Worm (Caenorhabditis elegans) whole organism, L2 larva: ENCODE results near the gene nlp-76.
A peak's percentile ranks its signal among the peaks of the same experiment; 100 is the strongest.

ENCODE experiments used
- C34F6.9 ChIP-seq: fragments of 150-350 bp; optimal IDR thresholded peaks from 2 replicates; lab custom pipeline; 2014; ENCODE audit warnings: missing biosample characterization, missing genetic modification characterization
- F13H6.1 ChIP-seq: sonication (generic microtip); optimal IDR thresholded peaks from 2 replicates; lab custom pipeline; 2016; ENCODE audit warnings: missing genetic modification characterization, missing compliant biosample characterization
- Y55F3AM.14 ChIP-seq: fragments of 200-800 bp; sonication (Bioruptor generic); optimal IDR thresholded peaks from 2 replicates; lab custom pipeline; 2018; ENCODE audit warnings: mild to moderate bottlenecking, missing genetic modification characterization, missing compliant biosample characterization
- ZK546.5 ChIP-seq: sonication (generic microtip); optimal IDR thresholded peaks from 2 replicates; lab custom pipeline; 2017; ENCODE audit warnings: missing biosample characterization, missing genetic modification characterization
- alr-1 ChIP-seq: fragments of 150-350 bp; optimal IDR thresholded peaks from 2 replicates; lab custom pipeline; 2014; ENCODE audit warnings: missing biosample characterization, missing genetic modification characterization
- ama-1 ChIP-seq: fragments of 150-350 bp; optimal IDR thresholded peaks from 2 replicates; lab custom pipeline; 2018; ENCODE audit warnings: inconsistent platforms
- blmp-1 ChIP-seq: sonication (generic microtip); optimal IDR thresholded peaks from 2 replicates; lab custom pipeline; 2017; ENCODE audit warnings: missing genetic modification characterization, mild to moderate bottlenecking, missing compliant biosample characterization, antibody characterized with exemption, moderate library complexity; ENCODE audit not compliant: insufficient read depth
- ceh-16 ChIP-seq: fragments of 150-350 bp; optimal IDR thresholded peaks from 2 replicates; lab custom pipeline; 2014; ENCODE audit warnings: missing biosample characterization, missing genetic modification characterization
- ceh-82 ChIP-seq: fragments of 150-350 bp; optimal IDR thresholded peaks from 2 replicates; lab custom pipeline; 2014; ENCODE audit warnings: missing biosample characterization, missing genetic modification characterization
- crh-2 ChIP-seq: sonication (generic microtip); optimal IDR thresholded peaks from 2 replicates; lab custom pipeline; 2017; ENCODE audit warnings: missing biosample characterization, missing genetic modification characterization
- dmd-4 ChIP-seq: sonication (generic microtip); optimal IDR thresholded peaks from 2 replicates; lab custom pipeline; 2017; ENCODE audit warnings: missing biosample characterization, missing genetic modification characterization
- egl-27 ChIP-seq: sonication (generic microtip); optimal IDR thresholded peaks from 3 replicates; lab custom pipeline; 2017; ENCODE audit warnings: missing biosample characterization, missing genetic modification reagents, missing genetic modification characterization
- elt-1 ChIP-seq: fragments of 150-350 bp; optimal IDR thresholded peaks from 2 replicates; lab custom pipeline; 2014; ENCODE audit warnings: missing biosample characterization, missing genetic modification characterization
- elt-3 ChIP-seq: sonication (generic microtip); optimal IDR thresholded peaks from 2 replicates; lab custom pipeline; 2017; ENCODE audit warnings: missing biosample characterization, missing genetic modification characterization
- fos-1 ChIP-seq: fragments of 150-350 bp; optimal IDR thresholded peaks from 2 replicates; lab custom pipeline; 2014; ENCODE audit warnings: missing biosample characterization, missing genetic modification characterization
- gmeb-1 ChIP-seq: fragments of 150-350 bp; optimal IDR thresholded peaks from 2 replicates; lab custom pipeline; 2014; ENCODE audit warnings: missing biosample characterization, missing genetic modification characterization
- lin-11 ChIP-seq: fragments of 150-350 bp; sonication (generic microtip); optimal IDR thresholded peaks from 2 replicates; lab custom pipeline; 2014; ENCODE audit warnings: missing biosample characterization, missing genetic modification characterization, inconsistent platforms, mixed read lengths
- lin-13 ChIP-seq: fragments of 150-350 bp; optimal IDR thresholded peaks from 2 replicates; lab custom pipeline; 2014; ENCODE audit warnings: missing biosample characterization, missing genetic modification reagents, missing genetic modification characterization
- lin-39 ChIP-seq: fragments of 150-350 bp; optimal IDR thresholded peaks from 2 replicates; lab custom pipeline; 2014; ENCODE audit warnings: missing biosample characterization, missing genetic modification reagents, missing genetic modification characterization
- lsy-2 ChIP-seq, 2 experiments: fragments of 150-350 bp in 1 of 2; sonication (generic microtip) in 1 of 2; optimal IDR thresholded peaks; 2 replicates each; lab custom pipeline; 2014 to 2017; ENCODE audit warnings: missing biosample characterization in 2 of 2, missing genetic modification characterization in 2 of 2
- mab-5 ChIP-seq: fragments of 150-350 bp; optimal IDR thresholded peaks from 2 replicates; lab custom pipeline; 2014; ENCODE audit warnings: missing biosample characterization, missing genetic modification characterization
- mbf-1 ChIP-seq: sonication (generic microtip); optimal IDR thresholded peaks from 2 replicates; lab custom pipeline; 2017; ENCODE audit warnings: missing biosample characterization, missing genetic modification characterization
- mdl-1 ChIP-seq, 2 experiments: fragments of 150-350 bp in 1 of 2; sonication (generic microtip) in 1 of 2; optimal IDR thresholded peaks; 2 replicates each; lab custom pipeline; 2017; ENCODE audit warnings: missing biosample characterization in 2 of 2, missing genetic modification characterization in 2 of 2
- nhr-10 ChIP-seq: sonication (generic microtip); optimal IDR thresholded peaks from 2 replicates; lab custom pipeline; 2017; ENCODE audit warnings: missing biosample characterization, missing genetic modification characterization
- nhr-11 ChIP-seq: fragments of 150-350 bp; optimal IDR thresholded peaks from 2 replicates; lab custom pipeline; 2014; ENCODE audit warnings: missing biosample characterization, missing genetic modification characterization
- nhr-129 ChIP-seq: fragments of 150-350 bp; optimal IDR thresholded peaks from 2 replicates; lab custom pipeline; 2014; ENCODE audit warnings: missing biosample characterization, missing genetic modification characterization
- nhr-21 ChIP-seq: fragments of 150-350 bp; optimal IDR thresholded peaks from 2 replicates; lab custom pipeline; 2014; ENCODE audit warnings: missing biosample characterization, missing genetic modification characterization
- nhr-237 ChIP-seq: fragments of 150-350 bp; optimal IDR thresholded peaks from 2 replicates; lab custom pipeline; 2014; ENCODE audit warnings: missing biosample characterization, missing genetic modification characterization
- nhr-25 ChIP-seq: fragments of 150-350 bp; sonication (generic microtip); optimal IDR thresholded peaks from 3 replicates; lab custom pipeline; 2014; ENCODE audit warnings: missing biosample characterization, missing genetic modification characterization
- nhr-6 ChIP-seq: fragments of 150-350 bp; optimal IDR thresholded peaks from 2 replicates; lab custom pipeline; 2014; ENCODE audit warnings: missing biosample characterization, missing genetic modification characterization
- peb-1 ChIP-seq: fragments of 150-350 bp; optimal IDR thresholded peaks from 2 replicates; lab custom pipeline; 2014; ENCODE audit warnings: missing biosample characterization, missing genetic modification characterization
- sem-4 ChIP-seq: fragments of 150-350 bp; optimal IDR thresholded peaks from 2 replicates; lab custom pipeline; 2014; ENCODE audit warnings: missing biosample characterization, missing genetic modification reagents, missing genetic modification characterization
- skn-1 ChIP-seq: sonication (generic microtip); optimal IDR thresholded peaks from 2 replicates; lab custom pipeline; 2017; ENCODE audit warnings: missing biosample characterization, missing genetic modification characterization
- sma-3 ChIP-seq: sonication (generic microtip); optimal IDR thresholded peaks from 2 replicates; lab custom pipeline; 2016; ENCODE audit warnings: missing genetic modification reagents, missing genetic modification characterization, missing compliant biosample characterization
- sma-9 ChIP-seq, 2 experiments: fragments of 150-350 bp in 1 of 2; sonication (generic microtip) in 1 of 2; optimal IDR thresholded peaks; 2 replicates each; lab custom pipeline; 2014 to 2016; ENCODE audit warnings: missing genetic modification characterization in 2 of 2, mild to moderate bottlenecking in 1 of 2, missing biosample characterization in 1 of 2, missing compliant biosample characterization in 1 of 2, missing genetic modification reagents in 1 of 2, moderate library complexity in 1 of 2
- snpc-4 ChIP-seq: fragments of 150-350 bp; optimal IDR thresholded peaks from 2 replicates; lab custom pipeline; 2014; ENCODE audit warnings: missing biosample characterization, missing genetic modification characterization
- unc-39 ChIP-seq: fragments of 150-350 bp; optimal IDR thresholded peaks from 2 replicates; lab custom pipeline; 2014; ENCODE audit warnings: missing biosample characterization, missing genetic modification characterization
- unc-55 ChIP-seq: fragments of 150-350 bp; sonication (generic microtip); optimal IDR thresholded peaks from 3 replicates; lab custom pipeline; 2014; ENCODE audit warnings: missing biosample characterization, missing genetic modification reagents, missing genetic modification characterization
- unc-62 ChIP-seq: fragments of 150-350 bp; optimal IDR thresholded peaks from 2 replicates; lab custom pipeline; 2014; ENCODE audit warnings: missing biosample characterization, missing genetic modification reagents, missing genetic modification characterization
- zag-1 ChIP-seq: fragments of 150-350 bp; optimal IDR thresholded peaks from 2 replicates; lab custom pipeline; 2014; ENCODE audit warnings: missing biosample characterization, missing genetic modification characterization
- ztf-1 ChIP-seq: fragments of 200-800 bp; sonication (Bioruptor generic); conservative IDR thresholded peaks from 2 replicates; pipeline ENCODE4 v1.3.6; 2022; ENCODE audit warnings: missing genetic modification characterization, missing compliant biosample characterization
- ztf-11 ChIP-seq: sonication (generic microtip); optimal IDR thresholded peaks from 2 replicates; lab custom pipeline; 2017; ENCODE audit warnings: missing biosample characterization, missing genetic modification characterization
- ztf-4 ChIP-seq: fragments of 150-350 bp; optimal IDR thresholded peaks from 2 replicates; lab custom pipeline; 2014; ENCODE audit warnings: missing biosample characterization, missing genetic modification characterization

Gene nlp-76

ce11 chrX:12663114-12663513 lies 589 bp downstream of the nlp-76 start:
- TF ChIP-seq gmeb-1 (tag; lab: Kevin White, UChicago), result no peak
- TF ChIP-seq lsy-2 (tag; optimal IDR thresholded peaks at IDR 0.05; lab: Kevin White, UChicago), result peak in 1 of 2 experiments; percentile 14
- TF ChIP-seq sma-9 (GFP tag; optimal IDR thresholded peaks at IDR 0.05; lab: Kevin White, UChicago), result no peak
- no peak for TF ChIP-seq sma-9 (tag; optimal IDR thresholded peaks at IDR 0.05; lab: Kevin White, UChicago)
- TF ChIP-seq nhr-25 (tag; lab: Kevin White, UChicago), result peak; percentile 4
- peak; percentile 0 for TF ChIP-seq ztf-4 (tag; lab: Kevin White, UChicago)
- TF ChIP-seq fos-1 (tag; lab: Kevin White, UChicago), result no peak
- no peak for TF ChIP-seq Y55F3AM.14 (GFP tag; lab: Kevin White, UChicago)
- no peak for TF ChIP-seq lin-39 (tag; lab: Kevin White, UChicago)
- TF ChIP-seq crh-2 (tag; lab: Kevin White, UChicago), result no peak

ce11 chrX:12661091-12661526 lies 2.6 kb downstream of the nlp-76 start:
- TF ChIP-seq lin-13 (GFP tag; lab: Kevin White, UChicago) (no peak), fos-1 (tag; lab: Kevin White, UChicago) (peak; percentile 61), ztf-4 (tag; lab: Kevin White, UChicago) (no peak), unc-55 (GFP tag; lab: Kevin White, UChicago) (peak; percentile 52), nhr-237 (tag; lab: Kevin White, UChicago) (no peak), ceh-82 (tag; lab: Kevin White, UChicago) (no peak), lin-39 (tag; lab: Kevin White, UChicago) (no peak), lsy-2 (tag; optimal IDR thresholded peaks at IDR 0.05; lab: Kevin White, UChicago) (peak in 1 of 2 experiments; percentile 46), zag-1 (tag; lab: Kevin White, UChicago) (no peak), ama-1 (lab: Kevin White, UChicago) (no peak), ztf-11 (tag; lab: Kevin White, UChicago) (no peak), ceh-16 (tag; lab: Kevin White, UChicago) (no peak), mab-5 (tag; lab: Kevin White, UChicago) (no peak), ZK546.5 (tag; lab: Kevin White, UChicago) (no peak), mbf-1 (tag; lab: Kevin White, UChicago) (no peak), egl-27 (tag; lab: Kevin White, UChicago) (no peak), sma-9 (GFP tag; optimal IDR thresholded peaks at IDR 0.05; lab: Kevin White, UChicago) (peak; percentile 78), sma-9 (tag; optimal IDR thresholded peaks at IDR 0.05; lab: Kevin White, UChicago) (no peak), snpc-4 (no peak), peb-1 (tag; lab: Kevin White, UChicago) (no peak), nhr-11 (tag; lab: Kevin White, UChicago) (no peak), nhr-21 (peak; percentile 73), nhr-129 (tag; lab: Kevin White, UChicago) (no peak), nhr-10 (no peak), gmeb-1 (tag; lab: Kevin White, UChicago) (peak; percentile 10), ztf-1 (no peak), C34F6.9 (tag; lab: Kevin White, UChicago) (peak; percentile 44), unc-62 (GFP tag; lab: Kevin White, UChicago) (no peak), dmd-4 (tag; lab: Kevin White, UChicago) (no peak), sem-4 (tag; lab: Kevin White, UChicago) (no peak), alr-1 (tag; lab: Kevin White, UChicago) (no peak), lin-11 (tag; lab: Kevin White, UChicago) (peak; percentile 48), skn-1 (tag; lab: Kevin White, UChicago) (no peak), crh-2 (tag; lab: Kevin White, UChicago) (peak; percentile 41), mdl-1 (tag; optimal IDR thresholded peaks at IDR 0.05; lab: Kevin White, UChicago) (peak in 1 of 2 experiments; percentile 35), F13H6.1 (tag; lab: Kevin White, UChicago) (peak; percentile 67), Y55F3AM.14 (GFP tag; lab: Kevin White, UChicago) (peak; percentile 9), nhr-6 (tag; lab: Kevin White, UChicago) (no peak), blmp-1 (tag; lab: Kevin White, UChicago) (no peak), elt-1 (tag; lab: Kevin White, UChicago) (no peak), elt-3 (no peak), unc-39 (tag; lab: Kevin White, UChicago) (no peak), nhr-25 (tag; lab: Kevin White, UChicago) (peak; percentile 38), sma-3 (peak; percentile 70)
- TF ChIP-seq, all 48 proteins: peak for 14
